Worm (Caenorhabditis elegans) whole organism, mixed stage, embryonic: ENCODE results near the gene R11.3.
A peak's percentile ranks its signal among the peaks of the same experiment; 100 is the strongest.

Experiments
- M03D4.4 ChIP-seq: sonication (generic microtip); optimal IDR thresholded peaks from 2 replicates; lab custom pipeline; 2017; ENCODE audit warnings: mild to moderate bottlenecking, missing genetic modification characterization, missing compliant biosample characterization
- bed-3 ChIP-seq: fragments of 200-800 bp; sonication (Bioruptor generic); optimal IDR thresholded peaks from 3 replicates; lab custom pipeline; 2018; ENCODE audit warnings: mild to moderate bottlenecking, missing genetic modification characterization, moderate library complexity, missing compliant biosample characterization
- ceh-39 ChIP-seq: fragments of 150-350 bp; optimal IDR thresholded peaks from 2 replicates; lab custom pipeline; 2014; ENCODE audit warnings: missing biosample characterization, missing genetic modification characterization
- ceh-43 ChIP-seq: fragments of 200-800 bp; sonication (Bioruptor generic); optimal IDR thresholded peaks from 2 replicates; lab custom pipeline; 2018; ENCODE audit warnings: mild to moderate bottlenecking, missing genetic modification characterization, moderate library complexity, missing compliant biosample characterization
- ceh-83 ChIP-seq: fragments of 200-800 bp; sonication (Bioruptor generic); optimal IDR thresholded peaks from 2 replicates; lab custom pipeline; 2018; ENCODE audit warnings: mild to moderate bottlenecking, missing genetic modification characterization, missing compliant biosample characterization
- ces-1 ChIP-seq: fragments of 150-350 bp; optimal IDR thresholded peaks from 2 replicates; lab custom pipeline; 2014; ENCODE audit warnings: missing biosample characterization, missing genetic modification reagents, missing genetic modification characterization
- cnd-1 ChIP-seq: fragments of 200-800 bp; sonication (Bioruptor generic); optimal IDR thresholded peaks from 2 replicates; lab custom pipeline; 2018; ENCODE audit warnings: mild to moderate bottlenecking, missing genetic modification characterization, missing compliant biosample characterization
- drap-1 ChIP-seq: fragments of 200-800 bp; sonication (Bioruptor generic); optimal IDR thresholded peaks from 3 replicates; lab custom pipeline; 2018; ENCODE audit warnings: mild to moderate bottlenecking, missing genetic modification characterization, missing compliant biosample characterization
- elt-1 ChIP-seq: sonication (generic microtip); optimal IDR thresholded peaks from 2 replicates; lab custom pipeline; 2017; ENCODE audit warnings: missing genetic modification characterization, mild to moderate bottlenecking, missing compliant biosample characterization, antibody characterized with exemption, moderate library complexity, borderline replicate concordance; ENCODE audit not compliant: insufficient read depth
- elt-3 ChIP-seq: fragments of 150-350 bp; optimal IDR thresholded peaks from 2 replicates; lab custom pipeline; 2014; ENCODE audit warnings: missing biosample characterization, missing genetic modification characterization
- flh-1 ChIP-seq: fragments of 200-800 bp; sonication (Bioruptor generic); optimal IDR thresholded peaks from 2 replicates; lab custom pipeline; 2018; ENCODE audit warnings: mild to moderate bottlenecking, missing genetic modification characterization, moderate library complexity, missing compliant biosample characterization
- hlh-1 ChIP-seq: fragments of 150-350 bp; optimal IDR thresholded peaks from 2 replicates; lab custom pipeline; 2014; ENCODE audit warnings: missing biosample characterization, missing genetic modification reagents, missing genetic modification characterization
- lin-13 ChIP-seq: fragments of 150-350 bp; optimal IDR thresholded peaks from 2 replicates; lab custom pipeline; 2014; ENCODE audit warnings: missing biosample characterization, missing genetic modification characterization
- lin-32 ChIP-seq: fragments of 200-800 bp; sonication (Bioruptor generic); optimal IDR thresholded peaks from 2 replicates; lab custom pipeline; 2018; ENCODE audit warnings: mild to moderate bottlenecking, missing genetic modification characterization, missing compliant biosample characterization
- lsy-2 ChIP-seq: fragments of 150-350 bp; optimal IDR thresholded peaks from 2 replicates; lab custom pipeline; 2014; ENCODE audit warnings: missing biosample characterization, missing genetic modification characterization
- mab-5 ChIP-seq: fragments of 150-350 bp; optimal IDR thresholded peaks from 2 replicates; lab custom pipeline; 2014; ENCODE audit warnings: missing biosample characterization, missing genetic modification characterization
- mep-1 ChIP-seq: fragments of 150-350 bp; optimal IDR thresholded peaks from 2 replicates; lab custom pipeline; 2017; ENCODE audit warnings: missing biosample characterization, missing genetic modification reagents, missing genetic modification characterization, inconsistent platforms
- mls-2 ChIP-seq: sonication (generic microtip); optimal IDR thresholded peaks from 2 replicates; lab custom pipeline; 2016; ENCODE audit warnings: mild to moderate bottlenecking, missing genetic modification characterization, moderate library complexity, missing compliant biosample characterization
- nhr-12 ChIP-seq: fragments of 150-350 bp; optimal IDR thresholded peaks from 2 replicates; lab custom pipeline; 2014; ENCODE audit warnings: missing biosample characterization, missing genetic modification characterization
- nhr-2 ChIP-seq: fragments of 150-350 bp; optimal IDR thresholded peaks from 2 replicates; lab custom pipeline; 2014; ENCODE audit warnings: missing biosample characterization, missing genetic modification characterization
- nhr-237 ChIP-seq: fragments of 150-350 bp; optimal IDR thresholded peaks from 2 replicates; lab custom pipeline; 2014; ENCODE audit warnings: missing biosample characterization, missing genetic modification characterization
- nhr-28 ChIP-seq: fragments of 150-350 bp; optimal IDR thresholded peaks from 2 replicates; lab custom pipeline; 2014; ENCODE audit warnings: missing biosample characterization, missing genetic modification characterization
- nhr-76 ChIP-seq: sonication (generic microtip); optimal IDR thresholded peaks from 2 replicates; lab custom pipeline; 2017; ENCODE audit warnings: missing biosample characterization, missing genetic modification characterization
- pha-4 ChIP-seq: fragments of 150-350 bp; optimal IDR thresholded peaks from 2 replicates; lab custom pipeline; 2018; ENCODE audit warnings: missing biosample characterization, missing genetic modification reagents, missing genetic modification characterization
- sem-2 ChIP-seq: fragments of 200-800 bp; sonication (Bioruptor generic); optimal IDR thresholded peaks from 2 replicates; lab custom pipeline; 2018; ENCODE audit warnings: mild to moderate bottlenecking, missing genetic modification characterization, missing compliant biosample characterization
- snpc-4 ChIP-seq: fragments of 150-350 bp; optimal IDR thresholded peaks from 2 replicates; lab custom pipeline; 2014; ENCODE audit warnings: missing biosample characterization, missing genetic modification characterization
- sptf-1 ChIP-seq: sonication (generic microtip); optimal IDR thresholded peaks from 2 replicates; lab custom pipeline; 2017; ENCODE audit warnings: mild to moderate bottlenecking, missing genetic modification characterization, moderate library complexity, missing compliant biosample characterization
- tbx-8 ChIP-seq: fragments of 200-800 bp; sonication (Bioruptor generic); optimal IDR thresholded peaks from 2 replicates; lab custom pipeline; 2018; ENCODE audit warnings: mild to moderate bottlenecking, missing genetic modification characterization, moderate library complexity, missing compliant biosample characterization
- unc-120 ChIP-seq: sonication (generic microtip); optimal IDR thresholded peaks from 2 replicates; lab custom pipeline; 2017; ENCODE audit warnings: missing genetic modification characterization, missing compliant biosample characterization; ENCODE audit not compliant: poor library complexity, severe bottlenecking
- unc-39 ChIP-seq: fragments of 150-350 bp; optimal IDR thresholded peaks from 2 replicates; lab custom pipeline; 2014; ENCODE audit warnings: missing biosample characterization, missing genetic modification characterization
- unc-62 ChIP-seq: fragments of 150-350 bp; optimal IDR thresholded peaks from 2 replicates; lab custom pipeline; 2014; ENCODE audit warnings: missing biosample characterization, missing genetic modification reagents, missing genetic modification characterization
- zip-8 ChIP-seq: fragments of 150-350 bp; optimal IDR thresholded peaks from 2 replicates; lab custom pipeline; 2014; ENCODE audit warnings: missing biosample characterization, missing genetic modification characterization
- ztf-11 ChIP-seq: fragments of 150-350 bp; optimal IDR thresholded peaks from 2 replicates; lab custom pipeline; 2014; ENCODE audit warnings: missing biosample characterization, missing genetic modification characterization

R11.3 gene

ce11 chrX:16209660-16210059 is 10.6 kb upstream of the R11.3 start (continued):
- TF ChIP-seq unc-62 = peak; percentile 68
- TF ChIP-seq unc-39 (tag; lab: Kevin White, UChicago) = no peak
- peak; percentile 79 for TF ChIP-seq lin-32 (GFP tag; lab: Kevin White, UChicago)
- TF ChIP-seq zip-8 (tag; lab: Kevin White, UChicago) = no peak
- TF ChIP-seq mab-5 (tag; lab: Kevin White, UChicago) = no peak

ce11 chrX:16209122-16209521 is 10.1 kb upstream of the R11.3 start:
- no peak for TF ChIP-seq cnd-1 (tag; lab: Kevin White, UChicago)
- TF ChIP-seq mab-5 (tag; lab: Kevin White, UChicago) = no peak
- no peak for TF ChIP-seq nhr-2 (tag; lab: Kevin White, UChicago)
- no peak for TF ChIP-seq flh-1 (GFP tag; lab: Kevin White, UChicago)
- TF ChIP-seq zip-8 (tag; lab: Kevin White, UChicago) = no peak
- TF ChIP-seq lsy-2 (tag; lab: Kevin White, UChicago) = no peak
- TF ChIP-seq hlh-1 = no peak
- no peak for TF ChIP-seq nhr-28 (tag; lab: Kevin White, UChicago)
- TF ChIP-seq bed-3 (GFP tag; lab: Kevin White, UChicago) = no peak
- TF ChIP-seq pha-4 = no peak
- no peak for TF ChIP-seq sptf-1 (tag; lab: Kevin White, UChicago)

ce11 chrX:16208667-16209066 is 9.6 kb upstream of the R11.3 start:
- TF ChIP-seq elt-1 (tag; lab: Kevin White, UChicago) = no peak
- TF ChIP-seq ceh-39 = no peak
- TF ChIP-seq drap-1 = no peak
- TF ChIP-seq elt-3 (tag; lab: Kevin White, UChicago) = no peak
- TF ChIP-seq lin-13 (tag; lab: Kevin White, UChicago) = no peak
- TF ChIP-seq flh-1 (GFP tag; lab: Kevin White, UChicago) = no peak
- TF ChIP-seq nhr-2 (tag; lab: Kevin White, UChicago) = no peak
- TF ChIP-seq tbx-8 (GFP tag; lab: Kevin White, UChicago) = no peak
- no peak for TF ChIP-seq nhr-237 (tag; lab: Kevin White, UChicago)
- no peak for TF ChIP-seq unc-62
- no peak for TF ChIP-seq snpc-4 (tag; lab: Kevin White, UChicago)
- TF ChIP-seq sptf-1 (tag; lab: Kevin White, UChicago) = no peak
- TF ChIP-seq ceh-43 (GFP tag; lab: Kevin White, UChicago) = no peak
- no peak for TF ChIP-seq zip-8 (tag; lab: Kevin White, UChicago)
- no peak for TF ChIP-seq cnd-1 (tag; lab: Kevin White, UChicago)
- no peak for TF ChIP-seq ceh-83 (GFP tag; lab: Kevin White, UChicago)
- no peak for TF ChIP-seq lsy-2 (tag; lab: Kevin White, UChicago)
- no peak for TF ChIP-seq hlh-1

ce11 chrX:16208123-16208522 is 9.1 kb upstream of the R11.3 start:
- TF ChIP-seq unc-120 (tag; lab: Kevin White, UChicago) (no peak), mep-1 (tag; lab: Kevin White, UChicago) (no peak), nhr-12 (tag; lab: Kevin White, UChicago) (no peak), zip-8 (tag; lab: Kevin White, UChicago) (no peak), ceh-43 (GFP tag; lab: Kevin White, UChicago) (no peak), mls-2 (tag; lab: Kevin White, UChicago) (no peak), lin-13 (tag; lab: Kevin White, UChicago) (no peak), elt-3 (tag; lab: Kevin White, UChicago) (no peak), snpc-4 (tag; lab: Kevin White, UChicago) (no peak)
- TF ChIP-seq, all 35 proteins: peak for 0

- no peak for TF ChIP-seq sem-2 (GFP tag; lab: Kevin White, UChicago)
- peak; percentile 21 for TF ChIP-seq lsy-2 (tag; lab: Kevin White, UChicago)
- peak; percentile 61 for TF ChIP-seq mep-1 (tag; lab: Kevin White, UChicago)
- TF ChIP-seq nhr-76 (tag; lab: Kevin White, UChicago) = no peak
- TF ChIP-seq unc-62 = peak; percentile 10
- TF ChIP-seq mls-2 (tag; lab: Kevin White, UChicago) = no peak
- no peak for TF ChIP-seq ztf-11 (tag; lab: Kevin White, UChicago)
- TF ChIP-seq M03D4.4 (tag; lab: Kevin White, UChicago) = no peak
- no peak for TF ChIP-seq ceh-43 (GFP tag; lab: Kevin White, UChicago)
- peak; percentile 33 for TF ChIP-seq unc-120 (tag; lab: Kevin White, UChicago)
- peak; percentile 27 for TF ChIP-seq ceh-39
- TF ChIP-seq nhr-237 (tag; lab: Kevin White, UChicago) = peak; percentile 84
- TF ChIP-seq ceh-83 (GFP tag; lab: Kevin White, UChicago) = no peak
- TF ChIP-seq ces-1 (GFP tag; lab: Kevin White, UChicago) = peak; percentile 71
- TF ChIP-seq mab-5 (tag; lab: Kevin White, UChicago) = no peak
- no peak for TF ChIP-seq drap-1
Measured at ce11 chrX:16205880-16206279, 6.8 kb upstream of the R11.3 start.
